Worm (Caenorhabditis elegans) whole organism, L3 larva: ENCODE measurements around the gene daf-15.

Source experiments
- ZK546.5 ChIP-seq: sonication (generic microtip); optimal IDR thresholded peaks from 2 replicates; lab custom pipeline; 2017; ENCODE audit warnings: missing biosample characterization, missing genetic modification characterization
- aly-2 ChIP-seq: fragments of 150-350 bp; optimal IDR thresholded peaks from 2 replicates; lab custom pipeline; 2014; ENCODE audit warnings: missing biosample characterization, missing genetic modification characterization
- ceh-82 ChIP-seq: fragments of 150-350 bp; optimal IDR thresholded peaks from 2 replicates; lab custom pipeline; 2014; ENCODE audit warnings: missing biosample characterization, missing genetic modification characterization
- egl-27 ChIP-seq: sonication (generic microtip); optimal IDR thresholded peaks from 4 replicates; lab custom pipeline; 2017; ENCODE audit warnings: missing biosample characterization, missing genetic modification reagents, missing genetic modification characterization
- elt-3 ChIP-seq, 3 experiments: fragments of 150-350 bp in 1 of 3; sonication (generic microtip) in 2 of 3; optimal IDR thresholded peaks; 2 replicates in 2 of 3; 4 replicates in 1 of 3; lab custom pipeline; 2014 to 2017; ENCODE audit warnings: missing biosample characterization in 3 of 3, missing genetic modification characterization in 3 of 3
- fos-1 ChIP-seq: fragments of 150-350 bp; optimal IDR thresholded peaks from 2 replicates; lab custom pipeline; 2014; ENCODE audit warnings: missing biosample characterization, missing genetic modification characterization
- nhr-12 ChIP-seq: fragments of 150-350 bp; optimal IDR thresholded peaks from 2 replicates; lab custom pipeline; 2014; ENCODE audit warnings: missing biosample characterization, missing genetic modification characterization
- nhr-76 ChIP-seq: fragments of 150-350 bp; sonication (generic microtip); optimal IDR thresholded peaks from 5 replicates; lab custom pipeline; 2014; ENCODE audit warnings: missing biosample characterization, missing genetic modification characterization
- pqm-1 ChIP-seq: fragments of 150-350 bp; optimal IDR thresholded peaks from 2 replicates; lab custom pipeline; 2017; ENCODE audit warnings: missing biosample characterization, missing genetic modification characterization, inconsistent platforms
- snpc-4 ChIP-seq: fragments of 150-350 bp; optimal IDR thresholded peaks from 2 replicates; lab custom pipeline; 2014; ENCODE audit warnings: missing biosample characterization, missing genetic modification characterization
- tbx-2 ChIP-seq: sonication (generic microtip); optimal IDR thresholded peaks from 2 replicates; lab custom pipeline; 2016; ENCODE audit warnings: mild to moderate bottlenecking, missing genetic modification characterization, missing compliant biosample characterization
- ztf-4 ChIP-seq: fragments of 150-350 bp; optimal IDR thresholded peaks from 2 replicates; lab custom pipeline; 2014; ENCODE audit warnings: missing biosample characterization, missing genetic modification characterization

DNA sequence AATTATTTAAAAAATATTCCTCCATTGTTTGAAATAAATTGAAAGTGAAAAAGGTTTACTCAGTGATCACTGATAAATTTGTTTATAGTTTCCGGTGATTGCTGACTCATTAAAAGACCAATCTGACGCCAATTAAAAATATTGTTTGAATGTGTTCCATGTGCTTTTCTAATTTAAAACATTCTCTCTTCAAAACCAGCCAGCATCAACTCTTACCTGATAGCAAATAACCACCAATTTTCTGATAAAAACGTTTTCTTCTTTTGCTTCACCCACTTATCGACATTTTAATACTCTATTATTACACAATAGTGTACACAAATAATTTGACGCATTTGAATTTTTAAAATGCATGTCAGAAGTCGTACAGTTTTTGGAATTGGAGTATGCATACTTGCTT lies 15.7 kb downstream of the daf-15 start, which contains the start of gene F56D5.6:
- peak; percentile 75 for TF ChIP-seq pqm-1
- TF ChIP-seq ztf-4 (tag; lab: Kevin White, UChicago), result no peak
- TF ChIP-seq egl-27, result no peak
- no peak for TF ChIP-seq ceh-82 (tag; lab: Kevin White, UChicago)
- TF ChIP-seq aly-2 (tag; lab: Kevin White, UChicago), result no peak
- no peak for TF ChIP-seq fos-1 (tag; lab: Kevin White, UChicago)
- TF ChIP-seq elt-3 (tag; optimal IDR thresholded peaks at IDR 0.05; lab: Kevin White, UChicago), result no peak
- no peak for TF ChIP-seq tbx-2 (tag; lab: Kevin White, UChicago)
- no peak for TF ChIP-seq nhr-12 (tag; lab: Kevin White, UChicago)
- TF ChIP-seq nhr-76, result no peak
- TF ChIP-seq snpc-4, result no peak
- no peak for TF ChIP-seq ZK546.5 (tag; lab: Kevin White, UChicago)
